Worm (Caenorhabditis elegans) whole organism, L4 larva: ENCODE measurements around the gene grd-9.

Experiments used
- F10B5.3 ChIP-seq: sonication (generic microtip); optimal IDR thresholded peaks from 2 replicates; lab custom pipeline; 2016; ENCODE audit warnings: mild to moderate bottlenecking, missing genetic modification characterization, missing compliant biosample characterization
- F37D6.2 ChIP-seq: sonication (generic microtip); optimal IDR thresholded peaks from 2 replicates; lab custom pipeline; 2016; ENCODE audit warnings: mild to moderate bottlenecking, missing genetic modification characterization, missing compliant biosample characterization
- T20F7.1 ChIP-seq: fragments of 200-800 bp; sonication (Bioruptor generic); optimal IDR thresholded peaks from 2 replicates; lab custom pipeline; 2018; ENCODE audit warnings: mild to moderate bottlenecking, missing genetic modification characterization, missing compliant biosample characterization
- T26A8.4 ChIP-seq: fragments of 200-800 bp; sonication (Bioruptor generic); IDR thresholded peaks from 2 replicates; pipeline ENCODE4 v1.3.6; 2022; ENCODE audit warnings: missing genetic modification characterization, missing compliant biosample characterization
- aha-1 ChIP-seq: fragments of 150-350 bp; peaks from one replicate; lab custom pipeline; 2014; ENCODE audit warnings: missing biosample characterization, missing genetic modification characterization
- aly-2 ChIP-seq: sonication (generic microtip); optimal IDR thresholded peaks from 2 replicates; lab custom pipeline; 2018; ENCODE audit warnings: missing biosample characterization, missing genetic modification characterization
- arid-1 ChIP-seq: fragments of 200-800 bp; sonication (Bioruptor generic); conservative IDR thresholded peaks from 2 replicates; pipeline ENCODE4 v1.3.6; 2022; ENCODE audit warnings: missing genetic modification reagents, missing genetic modification characterization, missing compliant biosample characterization
- attf-4 ChIP-seq: sonication (generic microtip); optimal IDR thresholded peaks from 3 replicates; lab custom pipeline; 2017; ENCODE audit warnings: missing biosample characterization, missing genetic modification characterization
- ceh-44 ChIP-seq: fragments of 200-800 bp; sonication (Bioruptor generic); IDR thresholded peaks from 2 replicates; pipeline ENCODE4 v1.3.6; 2022; ENCODE audit warnings: missing genetic modification reagents, missing genetic modification characterization, missing compliant biosample characterization
- ceh-62 ChIP-seq: sonication (generic microtip); optimal IDR thresholded peaks from 2 replicates; lab custom pipeline; 2017; ENCODE audit warnings: missing biosample characterization, missing genetic modification characterization
- ces-1 ChIP-seq: fragments of 150-350 bp; sonication (generic microtip); optimal IDR thresholded peaks from 4 replicates; lab custom pipeline; 2014; ENCODE audit warnings: missing biosample characterization, missing genetic modification reagents, missing genetic modification characterization
- daf-16 ChIP-seq, 3 experiments: sonication (generic microtip); optimal IDR thresholded peaks; 2 replicates each; lab custom pipeline; 2016 to 2017; ENCODE audit warnings: missing genetic modification characterization in 3 of 3, missing genetic modification reagents in 3 of 3, mild to moderate bottlenecking in 2 of 3, missing compliant biosample characterization in 2 of 3, missing biosample characterization in 1 of 3, moderate library complexity in 1 of 3
- dmd-9 ChIP-seq: fragments of 200-800 bp; sonication (Bioruptor generic); IDR thresholded peaks from 2 replicates; pipeline ENCODE4 v1.3.6; 2022; ENCODE audit warnings: missing genetic modification reagents, missing genetic modification characterization, missing compliant biosample characterization
- egl-27 ChIP-seq: sonication (generic microtip); optimal IDR thresholded peaks from 3 replicates; lab custom pipeline; 2017; ENCODE audit warnings: missing biosample characterization, missing genetic modification reagents, missing genetic modification characterization
- egl-43 ChIP-seq: fragments of 200-800 bp; sonication (Bioruptor generic); IDR thresholded peaks from 2 replicates; pipeline ENCODE4 v1.3.6; 2022; ENCODE audit warnings: missing genetic modification reagents, missing genetic modification characterization, missing compliant biosample characterization
- fkh-10 ChIP-seq: fragments of 150-350 bp; optimal IDR thresholded peaks from 2 replicates; lab custom pipeline; 2014; ENCODE audit warnings: missing biosample characterization, missing genetic modification reagents, missing genetic modification characterization
- hif-1 ChIP-seq, 2 experiments: sonication (generic microtip); optimal IDR thresholded peaks; 2 replicates each; lab custom pipeline; 2016 to 2017; ENCODE audit warnings: missing compliant biosample characterization in 2 of 2, missing genetic modification characterization in 2 of 2, missing genetic modification reagents in 2 of 2, missing genotype in 2 of 2, mild to moderate bottlenecking in 1 of 2
- hlh-11 ChIP-seq: fragments of 200-800 bp; sonication (Bioruptor generic); optimal IDR thresholded peaks from 2 replicates; lab custom pipeline; 2018; ENCODE audit warnings: mild to moderate bottlenecking, missing genetic modification characterization, missing compliant biosample characterization
- lim-7 ChIP-seq: fragments of 200-800 bp; sonication (Bioruptor generic); IDR thresholded peaks from 2 replicates; pipeline ENCODE4 v1.3.6; 2022; ENCODE audit warnings: missing genetic modification characterization, missing compliant biosample characterization
- lin-15B ChIP-seq: fragments of 150-350 bp; sonication (generic microtip); optimal IDR thresholded peaks from 3 replicates; lab custom pipeline; 2014; ENCODE audit warnings: missing biosample characterization, missing genetic modification characterization
- lin-39 ChIP-seq: fragments of 150-350 bp; optimal IDR thresholded peaks from 2 replicates; lab custom pipeline; 2014; ENCODE audit warnings: missing biosample characterization, missing genetic modification reagents, missing genetic modification characterization
- madf-5 ChIP-seq, 2 experiments: fragments of 200-800 bp; sonication (Bioruptor generic); IDR thresholded peaks; 2 replicates each; pipeline ENCODE4 v1.3.6; 2022; ENCODE audit warnings: missing compliant biosample characterization in 2 of 2, missing genetic modification characterization in 2 of 2
- mes-2 ChIP-seq: sonication (generic microtip); optimal IDR thresholded peaks from 2 replicates; lab custom pipeline; 2016; ENCODE audit warnings: missing genotype, mild to moderate bottlenecking, missing genetic modification characterization, missing compliant biosample characterization; ENCODE audit not compliant: poor library complexity, severe bottlenecking
- mxl-2 ChIP-seq: fragments of 200-800 bp; sonication (Bioruptor generic); conservative IDR thresholded peaks from 2 replicates; pipeline ENCODE4 v1.3.6; 2022; ENCODE audit warnings: missing genetic modification reagents, missing genetic modification characterization, missing compliant biosample characterization
- nhr-11 ChIP-seq: fragments of 150-350 bp; optimal IDR thresholded peaks from 2 replicates; lab custom pipeline; 2014; ENCODE audit warnings: missing biosample characterization, missing genetic modification characterization
- nhr-41 ChIP-seq: fragments of 200-800 bp; sonication (Bioruptor generic); IDR thresholded peaks from 2 replicates; pipeline ENCODE4 v1.3.6; 2022; ENCODE audit warnings: missing genetic modification reagents, missing genetic modification characterization, missing compliant biosample characterization
- nhr-6 ChIP-seq: fragments of 150-350 bp; optimal IDR thresholded peaks from 2 replicates; lab custom pipeline; 2014; ENCODE audit warnings: missing biosample characterization, missing genetic modification characterization
- rbr-2 ChIP-seq: sonication (generic microtip); optimal IDR thresholded peaks from 2 replicates; lab custom pipeline; 2016; ENCODE audit warnings: missing genotype, missing genetic modification characterization, missing compliant biosample characterization
- saeg-2 ChIP-seq: fragments of 200-800 bp; sonication (Bioruptor generic); IDR thresholded peaks from 2 replicates; pipeline ENCODE4 v1.3.6; 2022; ENCODE audit warnings: missing genetic modification reagents, missing genetic modification characterization, missing compliant biosample characterization
- set-16 ChIP-seq: fragments of 200-800 bp; sonication (Bioruptor generic); IDR thresholded peaks from 2 replicates; pipeline ENCODE4 v1.3.6; 2022; ENCODE audit warnings: missing genetic modification reagents, missing genetic modification characterization, missing compliant biosample characterization
- snpc-4 ChIP-seq: fragments of 150-350 bp; optimal IDR thresholded peaks from 2 replicates; lab custom pipeline; 2014; ENCODE audit warnings: missing biosample characterization, missing genetic modification characterization
- spr-1 ChIP-seq: sonication (generic microtip); optimal IDR thresholded peaks from 2 replicates; lab custom pipeline; 2016; ENCODE audit warnings: mild to moderate bottlenecking, missing genetic modification characterization, missing compliant biosample characterization
- spr-3 ChIP-seq: fragments of 200-800 bp; sonication (Bioruptor generic); optimal IDR thresholded peaks from 2 replicates; lab custom pipeline; 2018; ENCODE audit warnings: mild to moderate bottlenecking, missing genetic modification characterization, missing compliant biosample characterization
- tra-1 ChIP-seq: fragments of 200-800 bp; sonication (Bioruptor generic); IDR thresholded peaks from 2 replicates; pipeline ENCODE4 v1.3.6; 2022; ENCODE audit warnings: missing genetic modification reagents, missing genetic modification characterization, missing compliant biosample characterization
- unc-130 ChIP-seq: sonication (generic microtip); optimal IDR thresholded peaks from 2 replicates; lab custom pipeline; 2016; ENCODE audit warnings: missing genetic modification reagents, missing genetic modification characterization, missing compliant biosample characterization
- unc-62 ChIP-seq, 3 experiments: fragments of 150-350 bp in 1 of 3; sonication (generic microtip); optimal IDR thresholded peaks in 2 of 3; peaks in 1 of 3; 1 replicate in 1 of 3; 2 replicates in 2 of 3; lab custom pipeline; 2014 to 2017; ENCODE audit warnings: missing biosample characterization in 3 of 3, missing genetic modification characterization in 3 of 3, missing genetic modification reagents in 3 of 3, missing genotype in 1 of 3
- zfp-2 ChIP-seq: sonication (generic microtip); optimal IDR thresholded peaks from 2 replicates; lab custom pipeline; 2016; ENCODE audit warnings: mild to moderate bottlenecking, missing genetic modification characterization, missing compliant biosample characterization
- zip-2 ChIP-seq: fragments of 150-350 bp; optimal IDR thresholded peaks from 2 replicates; lab custom pipeline; 2014; ENCODE audit warnings: missing biosample characterization, missing genetic modification characterization

The grd-9 gene

ce11 chrV:5891204-5891603 is 3.9 kb upstream of the grd-9 start:
- peak; percentile 90 for TF ChIP-seq aha-1 (tag; lab: Kevin White, UChicago)
- no peak for TF ChIP-seq F37D6.2 (tag; lab: Kevin White, UChicago)
- TF ChIP-seq saeg-2 (GFP tag; lab: Robert Waterston, UW) = no peak
- TF ChIP-seq zfp-2 = no peak
- peak in 1 of 2 experiments; percentile 17 for TF ChIP-seq unc-62 (GFP tag; optimal IDR thresholded peaks at IDR 0.05 in 1 of 2; lab: Kevin White, UChicago)
- no peak for TF ChIP-seq unc-62 (tag; optimal IDR thresholded peaks at IDR 0.05; lab: Kevin White, UChicago)

- no peak for TF ChIP-seq fkh-10 (GFP tag; lab: Kevin White, UChicago)
- TF ChIP-seq lin-39 (tag; lab: Kevin White, UChicago) = no peak
- TF ChIP-seq set-16 (GFP tag; lab: Robert Waterston, UW) = no peak
- no peak for TF ChIP-seq egl-27 (tag; lab: Kevin White, UChicago)
- no peak for TF ChIP-seq aha-1 (tag; lab: Kevin White, UChicago)
- TF ChIP-seq lin-15B (tag; lab: Kevin White, UChicago) = no peak
- TF ChIP-seq snpc-4 (tag; lab: Kevin White, UChicago) = no peak
- TF ChIP-seq daf-16 (GFP tag; optimal IDR thresholded peaks at IDR 0.05; lab: Kevin White, UChicago) = no peak
- TF ChIP-seq daf-16 (tag; optimal IDR thresholded peaks at IDR 0.05; lab: Kevin White, UChicago) = no peak
- TF ChIP-seq rbr-2 (tag; lab: Kevin White, UChicago) = no peak
- TF ChIP-seq nhr-11 (tag; lab: Kevin White, UChicago) = no peak
- no peak for TF ChIP-seq egl-43 (GFP tag; lab: Robert Waterston, UW)
- TF ChIP-seq F10B5.3 = no peak
- TF ChIP-seq ces-1 = no peak
These were observed 2.1 kb upstream of the grd-9 start, which contains the start of gene C04E6.7 for ce11 chrV:5893015-5893414. Gene C04E6.7 (plus strand): TSS chrV:5893315.

- TF ChIP-seq ceh-62 (tag; lab: Kevin White, UChicago) = no peak
- TF ChIP-seq ceh-44 = no peak
- no peak for TF ChIP-seq madf-5 (GFP tag; IDR thresholded peaks at IDR 0.05; lab: Robert Waterston, UW)
- no peak for TF ChIP-seq tra-1
- no peak for TF ChIP-seq spr-3 (GFP tag; lab: Kevin White, UChicago)
- TF ChIP-seq zip-2 = no peak
- no peak for TF ChIP-seq arid-1 (GFP tag; lab: Robert Waterston, UW)
- no peak for TF ChIP-seq nhr-41 (GFP tag; lab: Robert Waterston, UW)
- TF ChIP-seq spr-1 (tag; lab: Kevin White, UChicago) = no peak
- no peak for TF ChIP-seq hlh-11 (tag; lab: Kevin White, UChicago)
- TF ChIP-seq nhr-6 (tag; lab: Kevin White, UChicago) = no peak
- no peak for TF ChIP-seq egl-43 (GFP tag; lab: Robert Waterston, UW)
- no peak for TF ChIP-seq zfp-2
- TF ChIP-seq attf-4 = no peak
- no peak for TF ChIP-seq aly-2 (tag; lab: Kevin White, UChicago)
- no peak for TF ChIP-seq fkh-10 (GFP tag; lab: Kevin White, UChicago)
- no peak for TF ChIP-seq hif-1 (tag; optimal IDR thresholded peaks at IDR 0.05; lab: Kevin White, UChicago)
- no peak for TF ChIP-seq F37D6.2 (tag; lab: Kevin White, UChicago)
These were observed 4.8 kb downstream of the grd-9 start, which contains the start of gene srd-16 for ce11 chrV:5899940-5900339. Gene srd-16 (minus strand): TSS chrV:5900040.

ce11 chrV:5901833-5902232 is 6.7 kb downstream of the grd-9 start, which contains the start of gene C04E6.5:
Gene C04E6.5 (plus strand): TSS chrV:5902133.
- TF ChIP-seq T26A8.4 (GFP tag; lab: Robert Waterston, UW) (no peak), lim-7 (GFP tag; lab: Robert Waterston, UW) (no peak), spr-1 (tag; lab: Kevin White, UChicago) (no peak), unc-130 (GFP tag; lab: Kevin White, UChicago) (no peak), tra-1 (no peak), zfp-2 (no peak), mes-2 (tag; lab: Kevin White, UChicago) (no peak), dmd-9 (GFP tag; lab: Robert Waterston, UW) (no peak), mxl-2 (GFP tag; lab: Robert Waterston, UW) (no peak), T20F7.1 (GFP tag; lab: Kevin White, UChicago) (no peak)
